Worm (Caenorhabditis elegans) whole organism, young adult: Measurements from ENCODE around the gene iffb-1.
A peak's percentile ranks its signal among the peaks of the same experiment; 100 is the strongest.

Experiments
- B0261.1 ChIP-seq: sonication (generic microtip); optimal IDR thresholded peaks from 2 replicates; lab custom pipeline; 2016; ENCODE audit warnings: mild to moderate bottlenecking, missing genetic modification characterization, moderate library complexity, missing compliant biosample characterization
- D2030.7 ChIP-seq: fragments of 200-800 bp; sonication (Bioruptor generic); IDR thresholded peaks from 2 replicates; pipeline ENCODE4 v1.3.6; 2022; ENCODE audit warnings: missing genetic modification reagents, missing genetic modification characterization, missing compliant biosample characterization
- F23B12.7 ChIP-seq: sonication (generic microtip); optimal IDR thresholded peaks from 2 replicates; lab custom pipeline; 2017; ENCODE audit warnings: missing genetic modification characterization, mild to moderate bottlenecking, missing compliant biosample characterization, antibody characterized with exemption, moderate library complexity; ENCODE audit not compliant: insufficient read depth
- F49E8.2 ChIP-seq: sonication (generic microtip); optimal IDR thresholded peaks from 3 replicates; lab custom pipeline; 2017; ENCODE audit warnings: missing genetic modification characterization, mild to moderate bottlenecking, missing compliant biosample characterization, antibody characterized with exemption, moderate library complexity; ENCODE audit not compliant: insufficient read depth
- F57A8.1 ChIP-seq: fragments of 200-800 bp; sonication (Bioruptor generic); optimal IDR thresholded peaks from 2 replicates; lab custom pipeline; 2018; ENCODE audit warnings: mild to moderate bottlenecking, missing genetic modification characterization, moderate library complexity, missing compliant biosample characterization
- Y53G8AR.9 ChIP-seq: fragments of 200-800 bp; sonication (Bioruptor generic); conservative IDR thresholded peaks from 2 replicates; pipeline ENCODE4 v1.3.6; 2022; ENCODE audit warnings: missing genetic modification reagents, missing genetic modification characterization, missing compliant biosample characterization
- aptf-2 ChIP-seq: fragments of 200-800 bp; sonication (Bioruptor generic); conservative IDR thresholded peaks from 2 replicates; pipeline ENCODE4 v1.3.6; 2022; ENCODE audit warnings: missing genetic modification reagents, missing genetic modification characterization, missing compliant biosample characterization
- attf-6 ChIP-seq: fragments of 200-800 bp; sonication (Bioruptor generic); IDR thresholded peaks from 2 replicates; pipeline ENCODE4 v1.3.6; 2022; ENCODE audit warnings: missing genetic modification reagents, missing genetic modification characterization, missing compliant biosample characterization
- cebp-1 ChIP-seq, 2 experiments: fragments of 200-800 bp in 1 of 2; sonication (Bioruptor generic) in 1 of 2; sonication (generic microtip) in 1 of 2; IDR thresholded peaks in 1 of 2; optimal IDR thresholded peaks in 1 of 2; 2 replicates each; pipeline versions ENCODE4 v1.3.6 to Lab custom; 2017 to 2022; ENCODE audit warnings: missing compliant biosample characterization in 2 of 2, missing genetic modification characterization in 2 of 2, mild to moderate bottlenecking in 1 of 2, missing genetic modification reagents in 1 of 2, moderate library complexity in 1 of 2
- ceh-27 ChIP-seq: fragments of 200-800 bp; sonication (Bioruptor generic); optimal IDR thresholded peaks from 2 replicates; lab custom pipeline; 2018; ENCODE audit warnings: mild to moderate bottlenecking, missing genetic modification characterization, moderate library complexity, missing compliant biosample characterization
- ceh-91 ChIP-seq: fragments of 200-800 bp; sonication (Bioruptor generic); IDR thresholded peaks from 2 replicates; pipeline ENCODE4 v1.3.6; 2022; ENCODE audit warnings: missing genetic modification reagents, missing genetic modification characterization, missing compliant biosample characterization
- die-1 ChIP-seq: sonication (generic microtip); optimal IDR thresholded peaks from 2 replicates; lab custom pipeline; 2016; ENCODE audit warnings: missing genotype, mild to moderate bottlenecking, missing genetic modification characterization, missing compliant biosample characterization
- dpl-1 ChIP-seq: fragments of 150-350 bp; optimal IDR thresholded peaks from 2 replicates; lab custom pipeline; 2014; ENCODE audit warnings: missing biosample characterization, missing genetic modification reagents, missing genetic modification characterization
- egrh-3 ChIP-seq: fragments of 200-800 bp; sonication (Bioruptor generic); IDR thresholded peaks from 2 replicates; pipeline ENCODE4 v1.3.6; 2022; ENCODE audit warnings: missing genetic modification reagents, missing genetic modification characterization, missing compliant biosample characterization
- ets-4 ChIP-seq: fragments of 200-800 bp; sonication (Bioruptor generic); optimal IDR thresholded peaks from 2 replicates; lab custom pipeline; 2018; ENCODE audit warnings: mild to moderate bottlenecking, missing genetic modification characterization, missing compliant biosample characterization
- hmg-1.2 ChIP-seq: fragments of 200-800 bp; sonication (Bioruptor generic); IDR thresholded peaks from 2 replicates; pipeline ENCODE4 v1.3.6; 2022; ENCODE audit warnings: missing genetic modification reagents, missing genetic modification characterization, missing compliant biosample characterization
- lin-26 ChIP-seq: fragments of 200-800 bp; sonication (Bioruptor generic); IDR thresholded peaks from 2 replicates; pipeline ENCODE4 v1.3.6; 2022; ENCODE audit warnings: missing genetic modification reagents, missing genetic modification characterization, missing compliant biosample characterization
- lin-54 ChIP-seq: fragments of 200-800 bp; sonication (Bioruptor generic); optimal IDR thresholded peaks from 2 replicates; lab custom pipeline; 2018; ENCODE audit warnings: mild to moderate bottlenecking, missing genetic modification characterization, missing compliant biosample characterization
- lsl-1 ChIP-seq: fragments of 200-800 bp; sonication (Bioruptor generic); optimal IDR thresholded peaks from 2 replicates; lab custom pipeline; 2018; ENCODE audit warnings: mild to moderate bottlenecking, missing genetic modification characterization, moderate library complexity, missing compliant biosample characterization
- madf-3 ChIP-seq: fragments of 200-800 bp; sonication (Bioruptor generic); IDR thresholded peaks from 2 replicates; pipeline ENCODE4 v1.3.6; 2022; ENCODE audit warnings: missing genetic modification reagents, missing genetic modification characterization, missing compliant biosample characterization
- mcd-1 ChIP-seq: fragments of 200-800 bp; sonication (Bioruptor generic); IDR thresholded peaks from 2 replicates; pipeline ENCODE4 v1.3.6; 2022; ENCODE audit warnings: missing genetic modification reagents, missing genetic modification characterization, missing compliant biosample characterization
- mxl-1 ChIP-seq: sonication (generic microtip); optimal IDR thresholded peaks from 2 replicates; lab custom pipeline; 2016; ENCODE audit warnings: missing genetic modification characterization, missing compliant biosample characterization
- nhr-120 ChIP-seq: fragments of 200-800 bp; sonication (Bioruptor generic); IDR thresholded peaks from 2 replicates; pipeline ENCODE4 v1.3.6; 2022; ENCODE audit warnings: missing genetic modification characterization, missing compliant biosample characterization
- nhr-80 ChIP-seq: sonication (generic microtip); optimal IDR thresholded peaks from 2 replicates; lab custom pipeline; 2016; ENCODE audit warnings: missing genetic modification characterization, missing compliant biosample characterization
- nhr-90 ChIP-seq: sonication (generic microtip); optimal IDR thresholded peaks from 2 replicates; lab custom pipeline; 2016; ENCODE audit warnings: missing genotype, mild to moderate bottlenecking, missing genetic modification characterization, missing compliant biosample characterization
- repo-1 ChIP-seq: sonication (generic microtip); optimal IDR thresholded peaks from 2 replicates; lab custom pipeline; 2017; ENCODE audit warnings: mild to moderate bottlenecking, missing genetic modification characterization, missing compliant biosample characterization
- rpc-1 ChIP-seq, 2 experiments: fragments of 150-350 bp in 1 of 2; sonication (generic microtip) in 1 of 2; optimal IDR thresholded peaks; 2 replicates each; lab custom pipeline; 2014 to 2018; ENCODE audit warnings: missing biosample characterization in 1 of 2, missing genetic modification characterization in 1 of 2, missing genetic modification reagents in 1 of 2, missing genotype in 1 of 2
- snpc-1.1 ChIP-seq: sonication (generic microtip); optimal IDR thresholded peaks from 2 replicates; lab custom pipeline; 2017; ENCODE audit warnings: missing genetic modification characterization, mild to moderate bottlenecking, missing compliant biosample characterization, antibody characterized with exemption, moderate library complexity, missing genotype, missing genetic modification reagents; ENCODE audit not compliant: insufficient read depth
- sptf-2 ChIP-seq: fragments of 200-800 bp; sonication (Bioruptor generic); optimal IDR thresholded peaks from 2 replicates; lab custom pipeline; 2018; ENCODE audit warnings: mild to moderate bottlenecking, missing genetic modification characterization, missing compliant biosample characterization
- tbp1 ChIP-seq: fragments of 200-800 bp; sonication (Bioruptor generic); optimal IDR thresholded peaks from 2 replicates; lab custom pipeline; 2018; ENCODE audit warnings: mild to moderate bottlenecking, missing genetic modification characterization, missing compliant biosample characterization
- xnd-1 ChIP-seq: sonication (generic microtip); optimal IDR thresholded peaks from 2 replicates; lab custom pipeline; 2016; ENCODE audit warnings: missing genotype, missing genetic modification reagents, missing genetic modification characterization, missing compliant biosample characterization
- zim-3 ChIP-seq: sonication (generic microtip); optimal IDR thresholded peaks from 2 replicates; lab custom pipeline; 2017; ENCODE audit warnings: mild to moderate bottlenecking, missing genetic modification characterization, moderate library complexity, missing compliant biosample characterization

Gene iffb-1

DNA sequence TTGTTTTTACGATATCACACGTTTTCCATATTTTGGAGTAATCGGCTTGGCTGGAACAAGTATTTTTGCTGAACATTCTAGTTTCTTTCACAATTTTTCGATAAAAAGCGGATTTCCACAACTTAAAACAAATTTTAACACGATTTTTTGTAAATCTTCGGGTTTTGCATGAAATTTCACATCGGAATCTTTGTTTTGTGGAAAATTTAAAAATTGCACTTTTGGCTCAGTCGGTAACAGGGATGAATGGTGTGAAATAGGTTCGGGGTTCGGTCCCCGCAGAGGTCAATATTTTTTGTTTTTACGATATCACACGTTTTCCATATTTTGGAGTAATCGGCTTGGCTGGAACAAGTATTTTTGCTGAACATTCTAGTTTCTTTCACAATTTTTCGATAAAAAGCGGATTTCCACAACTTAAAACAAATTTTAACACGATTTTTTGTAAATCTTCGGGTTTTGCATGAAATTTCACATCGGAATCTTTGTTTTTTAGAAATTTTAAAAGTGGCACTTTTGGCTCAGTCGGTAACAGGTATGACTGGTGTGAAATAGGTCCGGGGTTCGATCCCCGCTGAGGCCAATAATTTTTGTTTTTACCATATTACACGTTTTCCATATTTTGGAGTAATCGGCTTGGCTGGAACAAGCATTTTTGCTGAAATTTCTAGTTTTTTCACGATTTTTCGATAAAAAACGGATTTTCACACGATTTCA lies 23.9 kb upstream of the iffb-1 start:
- TF ChIP-seq lsl-1 (GFP tag; lab: Kevin White, UChicago) = peak; percentile 7
- TF ChIP-seq rpc-1 (optimal IDR thresholded peaks at IDR 0.05; lab: Kevin White, UChicago) = peak; percentile 26
- TF ChIP-seq rpc-1 (tag; optimal IDR thresholded peaks at IDR 0.05; lab: Kevin White, UChicago) = peak; percentile 67
- peak; percentile 29; the same call in 1 of the 2 replicates for TF ChIP-seq hmg-1.2 (GFP tag; lab: Robert Waterston, UW)
- TF ChIP-seq lin-26 = peak; percentile 65; the same call in 1 of the 2 replicates
- TF ChIP-seq mcd-1 (GFP tag; lab: Robert Waterston, UW) = 0 out of 2 replicates have a peak, but pooled peaks have one; percentile 13
- TF ChIP-seq B0261.1 (tag; lab: Kevin White, UChicago) = peak; percentile 62
- peak; percentile 82 for TF ChIP-seq tbp1 (GFP tag; lab: Kevin White, UChicago)

- TF ChIP-seq cebp-1 (GFP tag; IDR thresholded peaks at IDR 0.05; lab: Robert Waterston, UW) = no peak
- peak; percentile 22 for TF ChIP-seq cebp-1 (tag; optimal IDR thresholded peaks at IDR 0.05; lab: Kevin White, UChicago)
- peak; percentile 35 for TF ChIP-seq nhr-80
- no peak for TF ChIP-seq zim-3 (tag; lab: Kevin White, UChicago)
These were observed 23.1 kb upstream of the iffb-1 start, which contains the start of gene fbxa-219 for ce11 chrIII:2291139-2291538. fbxa-219 (plus strand) TSS chrIII:2291415.

ce11 chrIII:2294736-2295135 lies 19.5 kb upstream of the iffb-1 start:
- TF ChIP-seq sptf-2 (no peak), nhr-80 (peak; percentile 30), Y53G8AR.9 (GFP tag; lab: Robert Waterston, UW) (no peak)

- peak; percentile 32 for TF ChIP-seq rpc-1 (optimal IDR thresholded peaks at IDR 0.05; lab: Kevin White, UChicago)
- peak; percentile 73 for TF ChIP-seq rpc-1 (tag; optimal IDR thresholded peaks at IDR 0.05; lab: Kevin White, UChicago)
- TF ChIP-seq dpl-1 (GFP tag; lab: Kevin White, UChicago) = no peak
- TF ChIP-seq madf-3 = no peak
- no peak for TF ChIP-seq F57A8.1
- no peak for TF ChIP-seq nhr-80
- no peak for TF ChIP-seq snpc-1.1 (tag; lab: Kevin White, UChicago)
- TF ChIP-seq die-1 (tag; lab: Kevin White, UChicago) = peak; percentile 47
- TF ChIP-seq ets-4 (GFP tag; lab: Kevin White, UChicago) = no peak
- TF ChIP-seq ceh-27 (GFP tag; lab: Kevin White, UChicago) = no peak
- TF ChIP-seq tbp1 (GFP tag; lab: Kevin White, UChicago) = peak; percentile 85
- no peak for TF ChIP-seq lin-54
- peak; percentile 25; the same call in 1 of the 2 replicates for TF ChIP-seq D2030.7
- no peak for TF ChIP-seq attf-6 (GFP tag; lab: Robert Waterston, UW)
- TF ChIP-seq repo-1 = no peak
- no peak for TF ChIP-seq nhr-120 (GFP tag; lab: Robert Waterston, UW)
- TF ChIP-seq F49E8.2 (tag; lab: Kevin White, UChicago) = no peak
- no peak for TF ChIP-seq ceh-91 (GFP tag; lab: Robert Waterston, UW)
- no peak for TF ChIP-seq F23B12.7 (tag; lab: Kevin White, UChicago)
- no peak for TF ChIP-seq mxl-1
- TF ChIP-seq xnd-1 (tag; lab: Kevin White, UChicago) = no peak
- TF ChIP-seq egrh-3 = no peak
- no peak for TF ChIP-seq aptf-2 (GFP tag; lab: Robert Waterston, UW)
- peak; percentile 43 for TF ChIP-seq B0261.1 (tag; lab: Kevin White, UChicago)
- no peak for TF ChIP-seq nhr-90
- TF ChIP-seq lin-26 = 0 out of 2 replicates have a peak, but pooled peaks have one; percentile 41
These were observed 10.1 kb upstream of the iffb-1 start for ce11 chrIII:2304149-2304548.
